Worm (Caenorhabditis elegans) whole organism, L2 larva: ENCODE results near the gene F54A3.2.

ENCODE experiments used
- ceh-16 ChIP-seq: fragments of 150-350 bp; optimal IDR thresholded peaks from 2 replicates; lab custom pipeline; 2014; ENCODE audit warnings: missing biosample characterization, missing genetic modification characterization
- fos-1 ChIP-seq: fragments of 150-350 bp; optimal IDR thresholded peaks from 2 replicates; lab custom pipeline; 2014; ENCODE audit warnings: missing biosample characterization, missing genetic modification characterization
- nhr-12 ChIP-seq: fragments of 150-350 bp; optimal IDR thresholded peaks from 2 replicates; lab custom pipeline; 2014; ENCODE audit warnings: missing biosample characterization, missing genetic modification characterization
- snpc-4 ChIP-seq: fragments of 150-350 bp; optimal IDR thresholded peaks from 2 replicates; lab custom pipeline; 2014; ENCODE audit warnings: missing biosample characterization, missing genetic modification characterization
- zag-1 ChIP-seq: fragments of 150-350 bp; optimal IDR thresholded peaks from 2 replicates; lab custom pipeline; 2014; ENCODE audit warnings: missing biosample characterization, missing genetic modification characterization

ce11 chrII:2288798-2289197 lies 45.4 kb downstream of the F54A3.2 start, which contains the start of the genes K09F6.10 and K09F6.13:
- TF ChIP-seq snpc-4 (tag; lab: Kevin White, UChicago) (no peak), zag-1 (tag; lab: Kevin White, UChicago) (no peak), fos-1 (no peak), ceh-16 (no peak), nhr-12 (tag; lab: Kevin White, UChicago) (no peak)
